Fruit fly (Drosophila melanogaster): Measurements from ENCODE around the gene CG43739.

The CG43739 gene

dm6 chr2L:20889857-20890606, 28.7 kb downstream of the CG43739 start (continued):
- TF ChIP-seq CG8388 (GFP tag; optimal IDR thresholded peaks at IDR 0.05) = peak; percentile 7
- TF ChIP-seq CG6791 (GFP tag; IDR thresholded peaks at IDR 0.05; ENCODE audit: partially characterized antibody) = no peak
- no peak for TF ChIP-seq nerfin-1 (tag; optimal IDR thresholded peaks at IDR 0.05)
- no peak for TF ChIP-seq CG43689 (GFP tag; IDR thresholded peaks at IDR 0.05)
- no peak for TF ChIP-seq chn (GFP tag; optimal IDR thresholded peaks at IDR 0.05)
- TF ChIP-seq Asciz (GFP tag; optimal IDR thresholded peaks at IDR 0.05) = peak; percentile 65
- TF ChIP-seq Scr (GFP tag; IDR thresholded peaks at IDR 0.05; ENCODE audit: partially characterized antibody) = no peak
- no peak for TF ChIP-seq CG12299 (tag; optimal IDR thresholded peaks at IDR 0.05)
- TF ChIP-seq run (tag; optimal IDR thresholded peaks at IDR 0.05) = peak; percentile 55
- TF ChIP-seq CG30403 (GFP tag; optimal IDR thresholded peaks at IDR 0.05) = peak; percentile 48
- peak; percentile 72 for TF ChIP-seq CG2875 (GFP tag; optimal IDR thresholded peaks at IDR 0.05)
- no peak for TF ChIP-seq CG30020 (tag; optimal IDR thresholded peaks at IDR 0.05)
- peak; percentile 43; the same call in 1 of the 2 replicates for TF ChIP-seq Xrp1 (GFP tag; IDR thresholded peaks at IDR 0.05)
- no peak for TF ChIP-seq toy (GFP tag; IDR thresholded peaks at IDR 0.05)
- no peak for TF ChIP-seq HmgD (GFP tag; optimal IDR thresholded peaks at IDR 0.05)
- TF ChIP-seq CG11398 (GFP tag; optimal IDR thresholded peaks at IDR 0.05) = peak; percentile 2
- peak; percentile 44 for TF ChIP-seq CG4820 (GFP tag; optimal IDR thresholded peaks at IDR 0.05)
- TF ChIP-seq CG15601 (tag; optimal IDR thresholded peaks at IDR 0.05) = no peak
- TF ChIP-seq dan (GFP tag; IDR thresholded peaks at IDR 0.05) = no peak
- TF ChIP-seq cwo (GFP tag; optimal IDR thresholded peaks at IDR 0.05) = peak; percentile 42
- no peak for TF ChIP-seq ab (GFP tag; optimal IDR thresholded peaks at IDR 0.05)
- 0 out of 2 replicates have a peak, but pooled peaks have one; percentile 11 for TF ChIP-seq CG31224 (GFP tag; IDR thresholded peaks at IDR 0.05)
- no peak for TF ChIP-seq her (GFP tag; optimal IDR thresholded peaks at IDR 0.05)
- TF ChIP-seq CG14441 (GFP tag; IDR thresholded peaks at IDR 0.05) = peak; percentile 29; the same call in 1 of the 2 replicates
- TF ChIP-seq MBD-R2 (GFP tag; IDR thresholded peaks at IDR 0.05) = no peak
- peak; percentile 3 for TF ChIP-seq Spps (tag; optimal IDR thresholded peaks at IDR 0.05)
- TF ChIP-seq row (GFP tag; IDR thresholded peaks at IDR 0.05) = peak; percentile 32; the same call in 2 of the 3 replicates
- peak; percentile 14 for TF ChIP-seq Meics (GFP tag; optimal IDR thresholded peaks at IDR 0.05)
- no peak for TF ChIP-seq Gsc (GFP tag; IDR thresholded peaks at IDR 0.05)
- TF ChIP-seq lmd (GFP tag; IDR thresholded peaks at IDR 0.05) = peak; percentile 35
- TF ChIP-seq CTCF (GFP tag; optimal IDR thresholded peaks at IDR 0.05) = no peak
- TF ChIP-seq ERR (GFP tag; optimal IDR thresholded peaks at IDR 0.05) = no peak
- no peak for TF ChIP-seq tna (GFP tag; IDR thresholded peaks at IDR 0.05; ENCODE audit: partially characterized antibody)
- TF ChIP-seq Nf-YB (GFP tag; optimal IDR thresholded peaks at IDR 0.05) = peak; percentile 47
- TF ChIP-seq Gug (GFP tag; IDR thresholded peaks at IDR 0.05) = no peak
- TF ChIP-seq p53 (GFP tag; optimal IDR thresholded peaks at IDR 0.05) = no peak
- TF ChIP-seq Elba2 (GFP tag; optimal IDR thresholded peaks at IDR 0.05) = no peak
- TF ChIP-seq CG31441 (GFP tag; IDR thresholded peaks at IDR 0.05) = 0 out of 2 replicates have a peak, but pooled peaks have one; percentile 46
- TF ChIP-seq twi (tag; optimal IDR thresholded peaks at IDR 0.05) = no peak
- TF ChIP-seq Ravus (GFP tag; IDR thresholded peaks at IDR 0.05) = peak; percentile 39; the same call in 1 of the 2 replicates
- TF ChIP-seq ind (GFP tag; optimal IDR thresholded peaks at IDR 0.05) = peak; percentile 24
- TF ChIP-seq Side (GFP tag; optimal IDR thresholded peaks at IDR 0.05) = no peak
- no peak for TF ChIP-seq da (GFP tag; optimal IDR thresholded peaks at IDR 0.05)
- TF ChIP-seq Antp (GFP tag; optimal IDR thresholded peaks at IDR 0.05) = no peak
- TF ChIP-seq chm (GFP tag; IDR thresholded peaks at IDR 0.05) = 0 out of 2 replicates have a peak, but pooled peaks have one; percentile 60
- peak; percentile 31 for TF ChIP-seq vvl (GFP tag; IDR thresholded peaks at IDR 0.05)
- TF ChIP-seq BEAF-32 (GFP tag; optimal IDR thresholded peaks at IDR 0.05) = no peak
- TF ChIP-seq CG4328 (GFP tag; optimal IDR thresholded peaks at IDR 0.05) = no peak
- TF ChIP-seq Atf6 (GFP tag; IDR thresholded peaks at IDR 0.05) = no peak; the same call in none of the 2 replicates
- no peak for TF ChIP-seq so (GFP tag; IDR thresholded peaks at IDR 0.05)
- peak in 1 of 2 experiments; percentile 92 for TF ChIP-seq eve (GFP tag; optimal IDR thresholded peaks at IDR 0.05)
